Worm (Caenorhabditis elegans) whole organism, L1 larva: Measurements from ENCODE around the gene F44E2.6.

Experiments
- C04F5.9 ChIP-seq: sonication (generic microtip); optimal IDR thresholded peaks from 2 replicates; lab custom pipeline; 2016; ENCODE audit warnings: missing genetic modification characterization, missing compliant biosample characterization
- F16B12.6 ChIP-seq: fragments of 150-350 bp; optimal IDR thresholded peaks from 2 replicates; lab custom pipeline; 2014; ENCODE audit warnings: missing biosample characterization, missing genetic modification characterization
- aly-2 ChIP-seq: fragments of 150-350 bp; optimal IDR thresholded peaks from 2 replicates; lab custom pipeline; 2014; ENCODE audit warnings: missing biosample characterization, missing genetic modification characterization
- ama-1 ChIP-seq: fragments of 150-350 bp; optimal IDR thresholded peaks from 2 replicates; lab custom pipeline; 2014
- ceh-63 ChIP-seq: fragments of 200-800 bp; sonication (Bioruptor generic); optimal IDR thresholded peaks from 2 replicates; lab custom pipeline; 2018; ENCODE audit warnings: mild to moderate bottlenecking, missing genetic modification characterization, missing compliant biosample characterization
- ceh-8 ChIP-seq: fragments of 200-800 bp; sonication (Bioruptor generic); optimal IDR thresholded peaks from 2 replicates; lab custom pipeline; 2018; ENCODE audit warnings: mild to moderate bottlenecking, missing genetic modification characterization, moderate library complexity, missing compliant biosample characterization
- ceh-88 ChIP-seq: fragments of 200-800 bp; sonication (Bioruptor generic); IDR thresholded peaks from 2 replicates; pipeline ENCODE4 v1.3.6; 2022; ENCODE audit warnings: missing genetic modification characterization, missing compliant biosample characterization
- ceh-90 ChIP-seq: sonication (generic microtip); optimal IDR thresholded peaks from 2 replicates; lab custom pipeline; 2016; ENCODE audit warnings: missing genetic modification characterization, missing compliant biosample characterization
- ces-1 ChIP-seq: fragments of 150-350 bp; optimal IDR thresholded peaks from 2 replicates; lab custom pipeline; 2014; ENCODE audit warnings: missing biosample characterization, missing genetic modification reagents, missing genetic modification characterization
- dpl-1 ChIP-seq, 3 experiments: fragments of 150-350 bp in 2 of 3; sonication (generic microtip) in 1 of 3; optimal IDR thresholded peaks; 2 replicates each; lab custom pipeline; 2014 to 2017; ENCODE audit warnings: missing biosample characterization in 3 of 3, missing genetic modification characterization in 3 of 3, missing genetic modification reagents in 3 of 3
- dsc-1 ChIP-seq: sonication (generic microtip); optimal IDR thresholded peaks from 2 replicates; lab custom pipeline; 2016; ENCODE audit warnings: mild to moderate bottlenecking, missing genetic modification characterization, missing compliant biosample characterization
- efl-1 ChIP-seq, 4 experiments: fragments of 150-350 bp; optimal IDR thresholded peaks in 3 of 4; peaks in 1 of 4; 1 replicate in 1 of 4; 2 replicates in 3 of 4; lab custom pipeline; 2014; ENCODE audit warnings: missing biosample characterization in 2 of 4, missing genetic modification characterization in 2 of 4, missing genetic modification reagents in 2 of 4
- efl-3 ChIP-seq: fragments of 200-800 bp; sonication (Bioruptor generic); optimal IDR thresholded peaks from 2 replicates; lab custom pipeline; 2018; ENCODE audit warnings: mild to moderate bottlenecking, missing genetic modification characterization, missing compliant biosample characterization
- egl-27 ChIP-seq, 2 experiments: fragments of 150-350 bp in 1 of 2; sonication (generic microtip); optimal IDR thresholded peaks; 3 replicates each; lab custom pipeline; 2017 to 2018; ENCODE audit warnings: missing biosample characterization in 2 of 2, missing genetic modification characterization in 2 of 2, missing genetic modification reagents in 2 of 2
- fkh-10 ChIP-seq: sonication (generic microtip); optimal IDR thresholded peaks from 2 replicates; lab custom pipeline; 2017; ENCODE audit warnings: missing biosample characterization, missing genetic modification reagents, missing genetic modification characterization
- fkh-8 ChIP-seq: sonication (generic microtip); optimal IDR thresholded peaks from 2 replicates; lab custom pipeline; 2016; ENCODE audit warnings: mild to moderate bottlenecking, missing genetic modification characterization, missing compliant biosample characterization
- fos-1 ChIP-seq: fragments of 150-350 bp; optimal IDR thresholded peaks from 2 replicates; lab custom pipeline; 2014; ENCODE audit warnings: missing biosample characterization, missing genetic modification characterization
- hpl-2 ChIP-seq: fragments of 150-350 bp; optimal IDR thresholded peaks from 2 replicates; lab custom pipeline; 2014; ENCODE audit warnings: missing biosample characterization, missing genetic modification reagents, missing genetic modification characterization
- irx-1 ChIP-seq: sonication (generic microtip); optimal IDR thresholded peaks from 2 replicates; lab custom pipeline; 2016; ENCODE audit warnings: missing genetic modification characterization, missing compliant biosample characterization
- isw-1 ChIP-seq: fragments of 200-800 bp; sonication (Bioruptor generic); IDR thresholded peaks from 2 replicates; pipeline ENCODE4 v1.3.6; 2022; ENCODE audit warnings: missing genetic modification characterization, missing compliant biosample characterization
- jun-1 ChIP-seq: fragments of 150-350 bp; optimal IDR thresholded peaks from 2 replicates; lab custom pipeline; 2014; ENCODE audit warnings: missing biosample characterization, missing genetic modification reagents, missing genetic modification characterization
- lin-14 ChIP-seq: fragments of 200-800 bp; sonication (Bioruptor generic); optimal IDR thresholded peaks from 2 replicates; lab custom pipeline; 2018; ENCODE audit warnings: mild to moderate bottlenecking, missing genetic modification characterization, moderate library complexity, missing compliant biosample characterization
- lin-15B ChIP-seq: fragments of 150-350 bp; sonication (generic microtip); optimal IDR thresholded peaks from 3 replicates; lab custom pipeline; 2014; ENCODE audit warnings: missing biosample characterization, missing genetic modification characterization
- lin-39 ChIP-seq: fragments of 150-350 bp; optimal IDR thresholded peaks from 2 replicates; lab custom pipeline; 2014; ENCODE audit warnings: missing biosample characterization, missing genetic modification reagents, missing genetic modification characterization
- lsy-2 ChIP-seq, 2 experiments: fragments of 150-350 bp; optimal IDR thresholded peaks; 2 replicates each; lab custom pipeline; 2014; ENCODE audit warnings: missing biosample characterization in 2 of 2, missing genetic modification characterization in 2 of 2
- mdl-1 ChIP-seq, 2 experiments: fragments of 150-350 bp; optimal IDR thresholded peaks; 2 replicates each; lab custom pipeline; 2014 to 2017; ENCODE audit warnings: missing biosample characterization in 2 of 2, missing genetic modification characterization in 2 of 2, inconsistent platforms in 1 of 2
- mep-1 ChIP-seq: fragments of 150-350 bp; optimal IDR thresholded peaks from 2 replicates; lab custom pipeline; 2014; ENCODE audit warnings: missing biosample characterization, missing genetic modification characterization
- nhr-19 ChIP-seq: fragments of 200-800 bp; sonication (Bioruptor generic); conservative IDR thresholded peaks from 2 replicates; pipeline ENCODE4 v1.3.6; 2022; ENCODE audit warnings: missing genetic modification characterization, missing compliant biosample characterization
- nhr-20 ChIP-seq: sonication (generic microtip); optimal IDR thresholded peaks from 2 replicates; lab custom pipeline; 2016; ENCODE audit warnings: mild to moderate bottlenecking, missing genetic modification characterization, missing compliant biosample characterization
- nhr-28 ChIP-seq: fragments of 150-350 bp; optimal IDR thresholded peaks from 2 replicates; lab custom pipeline; 2014; ENCODE audit warnings: missing biosample characterization, missing genetic modification characterization
- nhr-71 ChIP-seq: sonication (generic microtip); optimal IDR thresholded peaks from 2 replicates; lab custom pipeline; 2016; ENCODE audit warnings: mild to moderate bottlenecking, missing genetic modification characterization, moderate library complexity, missing compliant biosample characterization
- nhr-76 ChIP-seq: sonication (generic microtip); optimal IDR thresholded peaks from 2 replicates; lab custom pipeline; 2017; ENCODE audit warnings: missing biosample characterization, missing genetic modification characterization
- nhr-90 ChIP-seq: sonication (generic microtip); optimal IDR thresholded peaks from 2 replicates; lab custom pipeline; 2016; ENCODE audit warnings: mild to moderate bottlenecking, missing genetic modification characterization, missing compliant biosample characterization; ENCODE audit not compliant: poor library complexity
- pag-3 ChIP-seq: sonication (generic microtip); optimal IDR thresholded peaks from 2 replicates; lab custom pipeline; 2017; ENCODE audit warnings: missing genetic modification characterization, mild to moderate bottlenecking, missing compliant biosample characterization, antibody characterized with exemption, borderline replicate concordance; ENCODE audit not compliant: insufficient read depth
- pax-3 ChIP-seq: fragments of 200-800 bp; sonication (Bioruptor generic); optimal IDR thresholded peaks from 2 replicates; lab custom pipeline; 2018; ENCODE audit warnings: mild to moderate bottlenecking, missing genetic modification characterization, moderate library complexity, missing compliant biosample characterization
- rnt-1 ChIP-seq: sonication (generic microtip); optimal IDR thresholded peaks from 2 replicates; lab custom pipeline; 2016; ENCODE audit warnings: mild to moderate bottlenecking, missing genetic modification characterization, moderate library complexity, missing compliant biosample characterization
- snpc-4 ChIP-seq: fragments of 150-350 bp; optimal IDR thresholded peaks from 2 replicates; lab custom pipeline; 2014; ENCODE audit warnings: missing biosample characterization, missing genetic modification characterization
- snu-23 ChIP-seq: sonication (generic microtip); optimal IDR thresholded peaks from 2 replicates; lab custom pipeline; 2016; ENCODE audit warnings: missing genetic modification characterization, missing compliant biosample characterization
- sup-37 ChIP-seq: fragments of 200-800 bp; sonication (Bioruptor generic); optimal IDR thresholded peaks from 2 replicates; lab custom pipeline; 2018; ENCODE audit warnings: mild to moderate bottlenecking, missing genetic modification characterization, missing compliant biosample characterization
- swsn-7 ChIP-seq: sonication (generic microtip); optimal IDR thresholded peaks from 2 replicates; lab custom pipeline; 2016; ENCODE audit warnings: missing genetic modification characterization, missing compliant biosample characterization
- tbx-2 ChIP-seq: sonication (generic microtip); optimal IDR thresholded peaks from 2 replicates; lab custom pipeline; 2016; ENCODE audit warnings: missing genetic modification characterization, missing compliant biosample characterization
- tlp-1 ChIP-seq: fragments of 150-350 bp; optimal IDR thresholded peaks from 2 replicates; lab custom pipeline; 2014; ENCODE audit warnings: missing biosample characterization, missing genetic modification characterization
- unc-130 ChIP-seq: fragments of 150-350 bp; optimal IDR thresholded peaks from 2 replicates; lab custom pipeline; 2017; ENCODE audit warnings: missing biosample characterization, missing genetic modification characterization, inconsistent platforms
- unc-86 ChIP-seq: sonication (generic microtip); optimal IDR thresholded peaks from 2 replicates; lab custom pipeline; 2016; ENCODE audit warnings: missing genetic modification characterization, missing compliant biosample characterization
- xbp-1 ChIP-seq: sonication (generic microtip); optimal IDR thresholded peaks from 2 replicates; lab custom pipeline; 2016; ENCODE audit warnings: missing genetic modification characterization, missing compliant biosample characterization
- zip-4 ChIP-seq: fragments of 200-800 bp; sonication (Bioruptor generic); optimal IDR thresholded peaks from 2 replicates; lab custom pipeline; 2018; ENCODE audit warnings: mild to moderate bottlenecking, missing genetic modification characterization, moderate library complexity, missing compliant biosample characterization

F44E2.6 gene

ce11 chrIII:8815699-8816098, 29.3 kb downstream of the F44E2.6 start (continued):
- TF ChIP-seq tbx-2 (tag; lab: Kevin White, UChicago) (no peak), zip-4 (GFP tag; lab: Kevin White, UChicago) (no peak), C04F5.9 (no peak), tlp-1 (tag; lab: Kevin White, UChicago) (no peak), nhr-20 (tag; lab: Kevin White, UChicago) (peak; percentile 15), dpl-1 (GFP tag; optimal IDR thresholded peaks at IDR 0.05; lab: Kevin White, UChicago) (no peak), F16B12.6 (tag; lab: Kevin White, UChicago) (no peak), aly-2 (tag; lab: Kevin White, UChicago) (no peak), snu-23 (GFP tag; lab: Kevin White, UChicago) (peak; percentile 35), ces-1 (GFP tag; lab: Kevin White, UChicago) (no peak), hpl-2 (GFP tag; lab: Kevin White, UChicago) (no peak), ceh-63 (no peak), egl-27 (tag; optimal IDR thresholded peaks at IDR 0.05; lab: Kevin White, UChicago) (no peak), nhr-76 (no peak), efl-3 (GFP tag; lab: Kevin White, UChicago) (no peak), pag-3 (tag; lab: Kevin White, UChicago) (peak; percentile 95), pax-3 (no peak), ceh-8 (GFP tag; lab: Kevin White, UChicago) (no peak), ceh-90 (tag; lab: Kevin White, UChicago) (no peak), mdl-1 (tag; optimal IDR thresholded peaks at IDR 0.05; lab: Kevin White, UChicago) (no peak)
- TF ChIP-seq, all 84 proteins: peak for 11

ce11 chrIII:8811111-8811510, 33.9 kb downstream of the F44E2.6 start:
- TF ChIP-seq unc-86 (tag; lab: Kevin White, UChicago) (no peak), lin-14 (GFP tag; lab: Kevin White, UChicago) (peak; percentile 53), fkh-10 (GFP tag; lab: Kevin White, UChicago) (peak; percentile 36)

- TF ChIP-seq efl-1 (optimal IDR thresholded peaks at IDR 0.05; lab: Kevin White, UChicago) (peak; percentile 90 to 95), efl-1 (GFP tag; optimal IDR thresholded peaks at IDR 0.05 in 1 of 2; lab: Kevin White, UChicago) (peak; percentile 95 to 100), unc-130 (tag; lab: Kevin White, UChicago) (peak; percentile 21), lin-15B (peak; percentile 46), nhr-71 (peak; percentile 58), ama-1 (lab: Kevin White, UChicago) (no peak), aly-2 (tag; lab: Kevin White, UChicago) (no peak), irx-1 (tag; lab: Kevin White, UChicago) (no peak), ces-1 (GFP tag; lab: Kevin White, UChicago) (no peak), F16B12.6 (tag; lab: Kevin White, UChicago) (peak; percentile 44), nhr-28 (tag; lab: Kevin White, UChicago) (no peak), mep-1 (tag; lab: Kevin White, UChicago) (peak; percentile 66), hpl-2 (GFP tag; lab: Kevin White, UChicago) (no peak), lin-14 (GFP tag; lab: Kevin White, UChicago) (peak; percentile 32), snpc-4 (peak; percentile 22), sup-37 (GFP tag; lab: Kevin White, UChicago) (no peak), rnt-1 (tag; lab: Kevin White, UChicago) (peak; percentile 57), snu-23 (GFP tag; lab: Kevin White, UChicago) (peak; percentile 59), lsy-2 (tag; optimal IDR thresholded peaks at IDR 0.05; lab: Kevin White, UChicago) (peak; percentile 47 to 79), fos-1 (tag; lab: Kevin White, UChicago) (no peak), fkh-8 (tag; lab: Kevin White, UChicago) (no peak), tbx-2 (tag; lab: Kevin White, UChicago) (peak; percentile 49), nhr-19 (GFP tag; lab: Robert Waterston, UW) (peak; percentile 41), isw-1 (GFP tag; lab: Robert Waterston, UW) (0 out of 2 replicates have a peak, but pooled peaks have one; percentile 8), fkh-10 (GFP tag; lab: Kevin White, UChicago) (no peak), lin-39 (tag; lab: Kevin White, UChicago) (peak; percentile 11), xbp-1 (tag; lab: Kevin White, UChicago) (peak; percentile 38), dsc-1 (peak; percentile 45), swsn-7 (tag; lab: Kevin White, UChicago) (peak; percentile 39), jun-1 (tag; lab: Kevin White, UChicago) (no peak), nhr-90 (tag; lab: Kevin White, UChicago) (peak; percentile 47), mdl-1 (tag; optimal IDR thresholded peaks at IDR 0.05; lab: Kevin White, UChicago) (peak in 1 of 2 experiments; percentile 38), ceh-88 (GFP tag; lab: Robert Waterston, UW) (no peak), dpl-1 (GFP tag; optimal IDR thresholded peaks at IDR 0.05; lab: Kevin White, UChicago) (peak; percentile 90 to 94 (median 93))
Measured at ce11 chrIII:8809245-8809971, 35.6 kb downstream of the F44E2.6 start, which contains the start of gene prx-19. TSS of gene prx-19 (minus strand) at chrIII:8809295.
